Worm (Caenorhabditis elegans): ENCODE data around the gene fbxb-14.

DNA sequence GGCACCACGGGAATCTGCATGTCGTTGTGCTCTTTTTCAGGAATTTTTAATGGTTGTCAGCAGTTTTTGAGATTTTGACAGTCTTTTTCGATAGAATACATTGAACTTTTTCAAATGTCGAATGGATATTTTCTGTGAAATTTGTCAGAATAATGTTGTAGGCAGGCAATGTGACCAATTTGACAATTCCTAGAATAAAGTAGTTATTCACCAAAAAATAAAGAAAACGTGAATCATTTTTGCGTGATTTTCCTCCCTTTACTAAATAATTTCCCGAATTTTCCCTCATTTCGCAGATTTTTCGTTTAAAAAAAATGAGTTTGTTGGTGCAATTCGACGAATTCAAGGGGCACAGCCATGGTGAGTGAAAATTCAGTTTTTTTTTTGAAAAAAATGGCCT, 26.2 kb upstream of the fbxb-14 start, which contains the start of gene W04H10.1:
- no peak for TF ChIP-seq fkh-10 (GFP tag; optimal IDR thresholded peaks at IDR 0.05)
- TF ChIP-seq pqm-1 (tag; optimal IDR thresholded peaks at IDR 0.05): no peak
- TF ChIP-seq nhr-28 (tag; optimal IDR thresholded peaks at IDR 0.05): no peak
- TF ChIP-seq lin-15B (tag; optimal IDR thresholded peaks at IDR 0.05): no peak
- TF ChIP-seq nhr-76 (tag; optimal IDR thresholded peaks at IDR 0.05): no peak
- TF ChIP-seq lsy-2 (tag; optimal IDR thresholded peaks at IDR 0.05): no peak
- TF ChIP-seq daf-12 (tag; optimal IDR thresholded peaks at IDR 0.05): no peak
- TF ChIP-seq vab-7 (GFP tag; IDR thresholded peaks at IDR 0.05): no peak

Data from whole organism, L4 larva.